Worm (Caenorhabditis elegans): ENCODE measurements around the gene Y14H12A.1.

ce11 chrII:3986906-3987305 is 6.1 kb upstream of the Y14H12A.1 start, which contains the start of gene K10G6.5:
- no peak for TF ChIP-seq ama-1 (optimal IDR thresholded peaks at IDR 0.05)
- no peak for TF ChIP-seq flt-1 (GFP tag; IDR thresholded peaks at IDR 0.05)
- TF ChIP-seq hnd-1 (tag; optimal IDR thresholded peaks at IDR 0.05): no peak
- no peak for TF ChIP-seq scrt-1 (GFP tag; IDR thresholded peaks at IDR 0.05)
- no peak for TF ChIP-seq F13C5.2 (tag; optimal IDR thresholded peaks at IDR 0.05)
- TF ChIP-seq aly-1 (tag; optimal IDR thresholded peaks at IDR 0.05): no peak
- TF ChIP-seq hmbx-1 (tag; optimal IDR thresholded peaks at IDR 0.05): no peak
- TF ChIP-seq ceh-13 (GFP tag; optimal IDR thresholded peaks at IDR 0.05): no peak
- TF ChIP-seq B0310.2 (tag; optimal IDR thresholded peaks at IDR 0.05): no peak
